Worm (Caenorhabditis elegans) whole organism, mixed stage, embryonic: ENCODE results near the gene nrf-5.

ENCODE experiments used
- M03D4.4 ChIP-seq: sonication (generic microtip); optimal IDR thresholded peaks from 2 replicates; lab custom pipeline; 2017; ENCODE audit warnings: mild to moderate bottlenecking, missing genetic modification characterization, missing compliant biosample characterization
- bed-3 ChIP-seq: fragments of 200-800 bp; sonication (Bioruptor generic); optimal IDR thresholded peaks from 3 replicates; lab custom pipeline; 2018; ENCODE audit warnings: mild to moderate bottlenecking, missing genetic modification characterization, moderate library complexity, missing compliant biosample characterization
- blmp-1 ChIP-seq: fragments of 150-350 bp; optimal IDR thresholded peaks from 2 replicates; lab custom pipeline; 2014; ENCODE audit warnings: missing biosample characterization, missing genetic modification characterization
- ceh-39 ChIP-seq: fragments of 150-350 bp; optimal IDR thresholded peaks from 2 replicates; lab custom pipeline; 2014; ENCODE audit warnings: missing biosample characterization, missing genetic modification characterization
- ceh-43 ChIP-seq: fragments of 200-800 bp; sonication (Bioruptor generic); optimal IDR thresholded peaks from 2 replicates; lab custom pipeline; 2018; ENCODE audit warnings: mild to moderate bottlenecking, missing genetic modification characterization, moderate library complexity, missing compliant biosample characterization
- ceh-83 ChIP-seq: fragments of 200-800 bp; sonication (Bioruptor generic); optimal IDR thresholded peaks from 2 replicates; lab custom pipeline; 2018; ENCODE audit warnings: mild to moderate bottlenecking, missing genetic modification characterization, missing compliant biosample characterization
- ces-1 ChIP-seq: fragments of 150-350 bp; optimal IDR thresholded peaks from 2 replicates; lab custom pipeline; 2014; ENCODE audit warnings: missing biosample characterization, missing genetic modification reagents, missing genetic modification characterization
- cnd-1 ChIP-seq: fragments of 200-800 bp; sonication (Bioruptor generic); optimal IDR thresholded peaks from 2 replicates; lab custom pipeline; 2018; ENCODE audit warnings: mild to moderate bottlenecking, missing genetic modification characterization, missing compliant biosample characterization
- drap-1 ChIP-seq: fragments of 200-800 bp; sonication (Bioruptor generic); optimal IDR thresholded peaks from 3 replicates; lab custom pipeline; 2018; ENCODE audit warnings: mild to moderate bottlenecking, missing genetic modification characterization, missing compliant biosample characterization
- elt-1 ChIP-seq: sonication (generic microtip); optimal IDR thresholded peaks from 2 replicates; lab custom pipeline; 2017; ENCODE audit warnings: missing genetic modification characterization, mild to moderate bottlenecking, missing compliant biosample characterization, antibody characterized with exemption, moderate library complexity, borderline replicate concordance; ENCODE audit not compliant: insufficient read depth
- elt-3 ChIP-seq: fragments of 150-350 bp; optimal IDR thresholded peaks from 2 replicates; lab custom pipeline; 2014; ENCODE audit warnings: missing biosample characterization, missing genetic modification characterization
- flh-1 ChIP-seq: fragments of 200-800 bp; sonication (Bioruptor generic); optimal IDR thresholded peaks from 2 replicates; lab custom pipeline; 2018; ENCODE audit warnings: mild to moderate bottlenecking, missing genetic modification characterization, moderate library complexity, missing compliant biosample characterization
- ham-2 ChIP-seq: fragments of 200-800 bp; sonication (Bioruptor generic); optimal IDR thresholded peaks from 2 replicates; lab custom pipeline; 2018; ENCODE audit warnings: mild to moderate bottlenecking, missing genetic modification characterization, missing compliant biosample characterization
- hlh-1 ChIP-seq: fragments of 150-350 bp; optimal IDR thresholded peaks from 2 replicates; lab custom pipeline; 2014; ENCODE audit warnings: missing biosample characterization, missing genetic modification reagents, missing genetic modification characterization
- lin-13 ChIP-seq: fragments of 150-350 bp; optimal IDR thresholded peaks from 2 replicates; lab custom pipeline; 2014; ENCODE audit warnings: missing biosample characterization, missing genetic modification characterization
- lin-32 ChIP-seq: fragments of 200-800 bp; sonication (Bioruptor generic); optimal IDR thresholded peaks from 2 replicates; lab custom pipeline; 2018; ENCODE audit warnings: mild to moderate bottlenecking, missing genetic modification characterization, missing compliant biosample characterization
- lsy-2 ChIP-seq: fragments of 150-350 bp; optimal IDR thresholded peaks from 2 replicates; lab custom pipeline; 2014; ENCODE audit warnings: missing biosample characterization, missing genetic modification characterization
- mab-5 ChIP-seq: fragments of 150-350 bp; optimal IDR thresholded peaks from 2 replicates; lab custom pipeline; 2014; ENCODE audit warnings: missing biosample characterization, missing genetic modification characterization
- mep-1 ChIP-seq: fragments of 150-350 bp; optimal IDR thresholded peaks from 2 replicates; lab custom pipeline; 2017; ENCODE audit warnings: missing biosample characterization, missing genetic modification reagents, missing genetic modification characterization, inconsistent platforms
- mls-2 ChIP-seq: sonication (generic microtip); optimal IDR thresholded peaks from 2 replicates; lab custom pipeline; 2016; ENCODE audit warnings: mild to moderate bottlenecking, missing genetic modification characterization, moderate library complexity, missing compliant biosample characterization
- nhr-12 ChIP-seq: fragments of 150-350 bp; optimal IDR thresholded peaks from 2 replicates; lab custom pipeline; 2014; ENCODE audit warnings: missing biosample characterization, missing genetic modification characterization
- nhr-2 ChIP-seq: fragments of 150-350 bp; optimal IDR thresholded peaks from 2 replicates; lab custom pipeline; 2014; ENCODE audit warnings: missing biosample characterization, missing genetic modification characterization
- nhr-237 ChIP-seq: fragments of 150-350 bp; optimal IDR thresholded peaks from 2 replicates; lab custom pipeline; 2014; ENCODE audit warnings: missing biosample characterization, missing genetic modification characterization
- nhr-28 ChIP-seq: fragments of 150-350 bp; optimal IDR thresholded peaks from 2 replicates; lab custom pipeline; 2014; ENCODE audit warnings: missing biosample characterization, missing genetic modification characterization
- nhr-76 ChIP-seq: sonication (generic microtip); optimal IDR thresholded peaks from 2 replicates; lab custom pipeline; 2017; ENCODE audit warnings: missing biosample characterization, missing genetic modification characterization
- pha-4 ChIP-seq: fragments of 150-350 bp; optimal IDR thresholded peaks from 2 replicates; lab custom pipeline; 2018; ENCODE audit warnings: missing biosample characterization, missing genetic modification reagents, missing genetic modification characterization
- sem-2 ChIP-seq: fragments of 200-800 bp; sonication (Bioruptor generic); optimal IDR thresholded peaks from 2 replicates; lab custom pipeline; 2018; ENCODE audit warnings: mild to moderate bottlenecking, missing genetic modification characterization, missing compliant biosample characterization
- snpc-4 ChIP-seq: fragments of 150-350 bp; optimal IDR thresholded peaks from 2 replicates; lab custom pipeline; 2014; ENCODE audit warnings: missing biosample characterization, missing genetic modification characterization
- sptf-1 ChIP-seq: sonication (generic microtip); optimal IDR thresholded peaks from 2 replicates; lab custom pipeline; 2017; ENCODE audit warnings: mild to moderate bottlenecking, missing genetic modification characterization, moderate library complexity, missing compliant biosample characterization
- tbx-8 ChIP-seq: fragments of 200-800 bp; sonication (Bioruptor generic); optimal IDR thresholded peaks from 2 replicates; lab custom pipeline; 2018; ENCODE audit warnings: mild to moderate bottlenecking, missing genetic modification characterization, moderate library complexity, missing compliant biosample characterization
- unc-120 ChIP-seq: sonication (generic microtip); optimal IDR thresholded peaks from 2 replicates; lab custom pipeline; 2017; ENCODE audit warnings: missing genetic modification characterization, missing compliant biosample characterization; ENCODE audit not compliant: poor library complexity, severe bottlenecking
- unc-39 ChIP-seq: fragments of 150-350 bp; optimal IDR thresholded peaks from 2 replicates; lab custom pipeline; 2014; ENCODE audit warnings: missing biosample characterization, missing genetic modification characterization
- unc-62 ChIP-seq: fragments of 150-350 bp; optimal IDR thresholded peaks from 2 replicates; lab custom pipeline; 2014; ENCODE audit warnings: missing biosample characterization, missing genetic modification reagents, missing genetic modification characterization
- zip-8 ChIP-seq: fragments of 150-350 bp; optimal IDR thresholded peaks from 2 replicates; lab custom pipeline; 2014; ENCODE audit warnings: missing biosample characterization, missing genetic modification characterization
- ztf-11 ChIP-seq: fragments of 150-350 bp; optimal IDR thresholded peaks from 2 replicates; lab custom pipeline; 2014; ENCODE audit warnings: missing biosample characterization, missing genetic modification characterization

nrf-5 gene

ce11 chrV:13796246-13796776 lies 31.8 kb upstream of the nrf-5 start, which contains the start of gene twk-32:
Gene twk-32, plus strand, starts transcription at chrV:13796641.
- TF ChIP-seq cnd-1 (no peak), ces-1 (peak; percentile 18)

- TF ChIP-seq mep-1 (tag; lab: Kevin White, UChicago) (no peak), mab-5 (tag; lab: Kevin White, UChicago) (no peak), elt-1 (tag; lab: Kevin White, UChicago) (no peak), ceh-83 (GFP tag; lab: Kevin White, UChicago) (no peak), snpc-4 (tag; lab: Kevin White, UChicago) (no peak), nhr-2 (tag; lab: Kevin White, UChicago) (no peak), ham-2 (no peak), blmp-1 (tag; lab: Kevin White, UChicago) (no peak), M03D4.4 (tag; lab: Kevin White, UChicago) (no peak), lin-32 (GFP tag; lab: Kevin White, UChicago) (no peak), nhr-237 (tag; lab: Kevin White, UChicago) (no peak), nhr-76 (tag; lab: Kevin White, UChicago) (no peak), ceh-39 (no peak), cnd-1 (no peak), tbx-8 (GFP tag; lab: Kevin White, UChicago) (no peak), hlh-1 (no peak), mls-2 (tag; lab: Kevin White, UChicago) (no peak), unc-62 (GFP tag; lab: Kevin White, UChicago) (no peak), ceh-43 (no peak), nhr-12 (tag; lab: Kevin White, UChicago) (no peak)
Observed at ce11 chrV:13799190-13799589, 28.9 kb upstream of the nrf-5 start.

DNA sequence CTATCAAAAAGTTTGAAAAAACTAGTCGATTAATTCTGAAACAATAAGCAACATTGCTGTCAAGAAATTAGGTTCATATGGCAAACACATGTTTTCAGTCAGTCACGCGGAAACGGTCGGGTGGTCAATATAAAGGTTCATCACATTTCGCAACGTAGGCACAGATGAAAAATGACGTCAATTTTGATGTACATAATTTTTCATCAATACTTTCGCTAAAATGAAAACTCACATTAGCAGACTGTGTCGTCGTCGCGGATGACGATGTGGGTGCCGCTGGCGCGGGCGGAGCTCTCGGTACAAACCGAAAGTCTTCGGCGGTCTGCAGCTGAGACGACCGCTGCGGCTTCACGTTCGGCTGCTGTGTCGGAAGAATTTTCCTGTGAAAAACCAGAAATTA lies 24.2 kb upstream of the nrf-5 start, which contains the start of gene swan-2:
Gene swan-2, minus strand, starts transcription at position 380 of the 400 bp plus-strand sequence.
- no peak for TF ChIP-seq unc-39 (tag; lab: Kevin White, UChicago)
- TF ChIP-seq mls-2 (tag; lab: Kevin White, UChicago), result no peak
- TF ChIP-seq, all 35 proteins: peak for 0

- TF ChIP-seq ces-1 (no peak), unc-120 (tag; lab: Kevin White, UChicago) (peak; percentile 40), bed-3 (GFP tag; lab: Kevin White, UChicago) (no peak), hlh-1 (peak; percentile 41), nhr-28 (tag; lab: Kevin White, UChicago) (no peak), elt-1 (tag; lab: Kevin White, UChicago) (no peak), snpc-4 (tag; lab: Kevin White, UChicago) (no peak), unc-39 (tag; lab: Kevin White, UChicago) (no peak)
Observed at ce11 chrV:13807232-13807631, 20.8 kb upstream of the nrf-5 start, which contains the start of gene swan-1. Gene swan-1, minus strand, starts transcription at chrV:13807237.

- TF ChIP-seq hlh-1, result peak; percentile 80
- no peak for TF ChIP-seq ceh-83 (GFP tag; lab: Kevin White, UChicago)
- no peak for TF ChIP-seq lin-32 (GFP tag; lab: Kevin White, UChicago)
- peak; percentile 69 for TF ChIP-seq cnd-1
- no peak for TF ChIP-seq elt-3 (tag; lab: Kevin White, UChicago)
- no peak for TF ChIP-seq elt-1 (tag; lab: Kevin White, UChicago)
- peak; percentile 74 for TF ChIP-seq unc-120 (tag; lab: Kevin White, UChicago)
- no peak for TF ChIP-seq ztf-11 (tag; lab: Kevin White, UChicago)
- TF ChIP-seq unc-39 (tag; lab: Kevin White, UChicago), result no peak
- TF ChIP-seq zip-8 (tag; lab: Kevin White, UChicago), result peak; percentile 3
- TF ChIP-seq nhr-76 (tag; lab: Kevin White, UChicago), result no peak
- TF ChIP-seq mep-1 (tag; lab: Kevin White, UChicago), result peak; percentile 74
- peak; percentile 15 for TF ChIP-seq lin-13 (tag; lab: Kevin White, UChicago)
- TF ChIP-seq sem-2 (GFP tag; lab: Kevin White, UChicago), result no peak
- TF ChIP-seq nhr-237 (tag; lab: Kevin White, UChicago), result no peak
- TF ChIP-seq nhr-28 (tag; lab: Kevin White, UChicago), result no peak
- TF ChIP-seq nhr-2 (tag; lab: Kevin White, UChicago), result peak; percentile 76
- TF ChIP-seq sptf-1 (tag; lab: Kevin White, UChicago), result peak; percentile 53
- TF ChIP-seq lsy-2 (tag; lab: Kevin White, UChicago), result peak; percentile 16
- TF ChIP-seq bed-3 (GFP tag; lab: Kevin White, UChicago), result no peak
- TF ChIP-seq M03D4.4 (tag; lab: Kevin White, UChicago), result peak; percentile 45
- TF ChIP-seq pha-4, result peak; percentile 64
- TF ChIP-seq flh-1 (GFP tag; lab: Kevin White, UChicago), result no peak
- peak; percentile 96 for TF ChIP-seq ham-2
- peak; percentile 56 for TF ChIP-seq unc-62 (GFP tag; lab: Kevin White, UChicago)
- TF ChIP-seq mls-2 (tag; lab: Kevin White, UChicago), result peak; percentile 75
- no peak for TF ChIP-seq snpc-4 (tag; lab: Kevin White, UChicago)
- no peak for TF ChIP-seq blmp-1 (tag; lab: Kevin White, UChicago)
- no peak for TF ChIP-seq ceh-43
- peak; percentile 78 for TF ChIP-seq ceh-39
- TF ChIP-seq ces-1, result peak; percentile 43
- TF ChIP-seq drap-1 (GFP tag; lab: Kevin White, UChicago), result peak; percentile 9
- TF ChIP-seq mab-5 (tag; lab: Kevin White, UChicago), result no peak
- no peak for TF ChIP-seq tbx-8 (GFP tag; lab: Kevin White, UChicago)
- no peak for TF ChIP-seq nhr-12 (tag; lab: Kevin White, UChicago)
Observed at ce11 chrV:13808462-13808867, 19.6 kb upstream of the nrf-5 start.
